Worm (Caenorhabditis elegans): ENCODE results near the gene K02E7.4.
"Not testable (repeated sequence)": the region's sequence is repeated elsewhere in the genome, so short reads cannot be mapped to it uniquely, and the experiment has no call there.

DNA sequence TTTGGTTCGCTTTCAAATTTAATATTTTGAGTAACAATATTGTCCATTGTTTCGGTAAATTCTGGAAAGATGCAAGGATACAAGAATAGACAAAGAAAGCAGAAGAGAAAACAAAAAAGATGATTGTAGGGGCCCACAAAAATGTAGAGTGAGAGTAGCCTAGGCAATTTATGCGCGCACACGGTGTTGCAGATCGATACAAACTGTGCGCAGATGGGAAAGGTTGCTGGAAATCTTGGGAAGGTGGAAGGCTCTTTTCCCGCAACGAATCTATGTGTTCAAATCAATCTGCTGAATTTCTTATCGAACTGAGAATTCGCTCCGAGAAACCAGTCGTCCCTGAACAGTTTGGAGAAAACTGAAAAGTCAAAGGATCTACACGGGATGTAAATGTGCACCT lies 11.5 kb upstream of the K02E7.4 start, which contains the start of gene btb-10:
- not testable (repeated sequence) for TF ChIP-seq sptf-1 (tag; optimal IDR thresholded peaks at IDR 0.05); ztf-11 (tag; optimal IDR thresholded peaks at IDR 0.05); nhr-28 (tag; optimal IDR thresholded peaks at IDR 0.05); snpc-4 (tag; optimal IDR thresholded peaks at IDR 0.05); hlh-1 (tag; optimal IDR thresholded peaks at IDR 0.05); mep-1 (tag; optimal IDR thresholded peaks at IDR 0.05); tbx-8 (GFP tag; optimal IDR thresholded peaks at IDR 0.05); M03D4.4 (tag; optimal IDR thresholded peaks at IDR 0.05); unc-62 (GFP tag; optimal IDR thresholded peaks at IDR 0.05); ces-1 (GFP tag; optimal IDR thresholded peaks at IDR 0.05); drap-1 (GFP tag; optimal IDR thresholded peaks at IDR 0.05); ceh-43 (GFP tag; optimal IDR thresholded peaks at IDR 0.05); elt-1 (tag; optimal IDR thresholded peaks at IDR 0.05; ENCODE audit: borderline replicate concordance, insufficient read depth); nhr-237 (tag; optimal IDR thresholded peaks at IDR 0.05)
